Fruit fly (Drosophila melanogaster) Kc167 (cell line): Measurements from ENCODE around the gene CG14143.
"Not testable (repeated sequence)": the region's sequence is repeated elsewhere in the genome, so short reads cannot be mapped to it uniquely, and the experiment has no call there.

Source experiments
- Myc ChIP-seq: fragments of >200 bp; optimal IDR thresholded peaks from 2 replicates; lab custom pipeline; 2017; ENCODE audit warnings: missing external identifiers
- Sin3A ChIP-seq: fragments of >200 bp; optimal IDR thresholded peaks from 2 replicates; lab custom pipeline; 2018; ENCODE audit warnings: missing external identifiers
- h ChIP-seq: fragments of >200 bp; optimal IDR thresholded peaks from 3 replicates; lab custom pipeline; 2018; ENCODE audit warnings: missing external identifiers
- insv ChIP-seq: fragments of >200 bp; optimal IDR thresholded peaks from 3 replicates; lab custom pipeline; 2018; ENCODE audit warnings: missing external identifiers
- psq ChIP-seq: fragments of >200 bp; optimal IDR thresholded peaks from 2 replicates; lab custom pipeline; 2017; ENCODE audit warnings: missing external identifiers
- ttk ChIP-seq: sonication (Bioruptor generic); optimal IDR thresholded peaks from 2 replicates; lab custom pipeline; 2017; ENCODE audit warnings: missing external identifiers

Gene CG14143

DNA sequence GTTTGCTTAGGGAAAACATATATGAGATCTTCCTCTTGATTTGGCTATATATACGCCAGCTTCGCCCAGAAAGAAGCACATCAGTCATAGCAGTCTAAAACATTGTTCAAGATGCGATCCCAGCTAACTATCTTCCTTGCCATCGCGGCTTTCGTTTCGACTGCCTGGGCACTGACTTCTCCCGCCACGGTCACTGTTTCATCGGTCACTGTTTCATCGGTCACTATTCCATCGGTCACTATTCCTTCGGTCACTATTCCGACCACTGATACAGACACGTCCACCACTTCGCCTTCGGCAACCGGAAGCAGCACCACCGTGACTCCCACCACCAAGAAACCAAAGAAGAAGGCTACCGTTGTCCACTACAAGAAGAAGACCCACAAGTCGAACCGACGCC is at the start of gene CG14143:
Gene CG14143 (plus strand): TSS at position 102 of the 400 bp plus-strand sequence.
- TF ChIP-seq h; insv; ttk (lab: Kevin White, UChicago): not testable (repeated sequence)

DNA sequence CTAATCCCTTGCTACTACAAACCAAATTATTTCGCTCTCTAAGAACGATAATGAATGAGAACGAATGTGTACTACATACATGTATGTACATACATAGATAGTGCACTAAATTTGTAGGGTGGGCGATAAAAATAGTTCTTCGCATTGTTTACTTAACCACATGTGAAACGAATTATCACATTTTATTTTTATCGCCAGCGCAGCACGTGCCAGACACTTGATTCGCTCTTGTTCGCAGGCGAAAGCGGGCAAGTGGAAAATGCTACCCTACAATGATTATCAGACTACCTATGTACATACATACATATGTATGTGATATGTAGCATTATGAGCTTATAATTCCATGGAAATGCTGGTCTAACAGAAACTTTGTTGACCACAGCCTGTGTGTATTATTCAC is 49.0 kb upstream of the CG14143 start:
- no peak for TF ChIP-seq insv
- no peak for TF ChIP-seq psq (lab: Kevin White, UChicago)
- TF ChIP-seq Sin3A (lab: Kevin White, UChicago) = no peak
- no peak for TF ChIP-seq ttk (lab: Kevin White, UChicago)
- TF ChIP-seq h = no peak
- TF ChIP-seq Myc (lab: Kevin White, UChicago) = no peak

DNA sequence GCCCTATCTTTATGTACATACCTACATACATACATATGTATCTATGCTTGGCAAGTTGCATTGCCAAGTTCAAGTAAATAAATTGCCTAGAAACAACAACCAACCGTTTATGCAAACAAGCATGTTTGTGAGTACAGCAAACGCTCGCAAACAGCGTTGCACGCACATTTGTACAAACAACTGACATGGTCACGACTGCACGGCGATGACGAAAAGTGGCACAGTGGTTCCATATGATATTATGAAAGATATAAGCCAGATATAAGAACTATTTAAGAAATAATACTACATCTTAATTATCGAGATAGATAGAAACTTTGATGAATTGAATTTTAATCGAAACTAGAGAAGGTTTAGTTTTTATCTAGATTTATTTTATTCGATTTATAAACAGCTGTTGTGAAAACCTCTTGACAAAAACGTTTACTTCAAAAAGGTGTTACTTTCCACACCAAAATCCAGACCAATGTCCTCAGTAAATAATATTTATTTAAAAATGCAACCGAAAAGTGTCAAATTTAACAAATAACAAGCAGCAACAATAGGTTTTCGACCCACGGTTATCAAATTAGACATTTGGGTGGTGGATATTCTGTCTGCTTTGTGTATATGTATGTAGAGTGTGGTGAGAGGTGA is 44.9 kb upstream of the CG14143 start:
- TF ChIP-seq Myc (lab: Kevin White, UChicago) (no peak), h (no peak), Sin3A (lab: Kevin White, UChicago) (no peak), insv (no peak), psq (lab: Kevin White, UChicago) (no peak), ttk (lab: Kevin White, UChicago) (no peak)

DNA sequence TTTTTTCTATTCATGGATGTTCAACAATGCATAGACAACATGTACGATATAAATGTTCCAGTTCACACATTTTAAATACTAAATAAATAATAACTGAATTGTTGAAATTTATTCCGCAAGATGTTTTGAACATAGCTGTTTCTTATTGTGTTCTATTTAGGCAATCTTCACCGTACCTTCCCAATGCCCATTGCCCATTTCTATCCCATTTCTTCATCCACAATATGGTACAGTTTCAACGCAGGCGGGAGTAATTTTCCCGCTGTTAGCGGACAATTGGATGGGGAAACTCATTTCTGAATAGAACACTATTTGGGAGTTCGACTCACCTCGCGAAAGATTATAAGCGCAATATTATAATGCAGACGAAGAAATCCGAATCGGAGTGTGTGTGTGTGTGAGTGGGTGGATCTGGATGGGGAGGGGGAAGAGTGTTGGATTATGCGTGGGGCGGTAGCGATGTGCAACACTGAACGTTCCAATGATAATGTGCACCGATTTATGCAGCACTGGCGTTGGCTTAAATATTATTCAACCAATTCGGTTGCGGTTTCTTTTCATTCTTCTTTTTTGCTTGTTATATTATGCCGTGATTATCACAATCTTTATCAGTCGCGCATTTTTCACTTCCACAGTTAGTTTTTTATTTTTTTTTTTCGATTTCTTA is 42.7 kb upstream of the CG14143 start:
- TF ChIP-seq psq (lab: Kevin White, UChicago) (no peak), h (no peak), Sin3A (lab: Kevin White, UChicago) (no peak)

DNA sequence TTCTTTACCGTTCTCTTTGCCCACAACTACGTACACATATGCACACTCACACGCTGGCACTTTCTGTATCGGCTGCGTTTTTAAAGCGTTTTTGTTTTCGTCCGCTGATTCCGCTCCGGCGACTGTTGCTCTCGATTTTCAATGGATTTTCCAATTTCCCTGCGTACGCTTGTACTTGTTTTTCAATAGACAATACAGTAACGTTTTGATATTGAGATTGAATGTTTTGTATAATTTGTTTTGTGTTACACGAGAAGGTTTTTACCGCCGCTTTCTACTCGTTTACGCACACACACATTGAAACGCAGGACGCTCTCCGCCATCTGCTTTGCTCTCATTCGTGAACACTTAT is 42.2 kb upstream of the CG14143 start:
- TF ChIP-seq insv = no peak
- TF ChIP-seq Myc (lab: Kevin White, UChicago) = no peak
- no peak for TF ChIP-seq ttk (lab: Kevin White, UChicago)
- TF ChIP-seq Sin3A (lab: Kevin White, UChicago) = no peak
- TF ChIP-seq h = no peak
- TF ChIP-seq psq (lab: Kevin White, UChicago) = no peak

DNA sequence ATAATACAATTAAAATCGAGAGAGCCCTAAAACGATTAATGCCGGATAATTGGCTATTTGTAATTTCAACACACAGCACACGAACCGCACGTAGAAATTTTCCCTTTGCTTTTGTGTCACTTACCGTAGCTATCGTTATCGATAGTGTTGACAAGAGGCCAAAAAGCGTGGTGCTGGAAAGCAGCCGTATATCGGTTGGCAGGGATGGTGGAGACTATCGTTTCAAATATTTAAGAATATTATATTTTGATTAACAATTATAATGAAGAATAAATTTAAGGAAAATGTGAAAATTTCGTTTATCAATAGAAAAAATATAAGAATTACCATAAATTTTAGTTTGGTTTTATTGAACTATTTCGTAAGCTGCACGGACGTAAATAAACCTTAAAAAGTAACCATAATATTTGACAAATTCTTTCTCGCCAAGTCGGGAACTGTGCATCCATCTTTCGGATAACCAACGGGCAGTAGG is 41.7 kb upstream of the CG14143 start, which contains the start of gene JIL-1:
Gene JIL-1 (minus strand): TSS at position 148 of the 475 bp plus-strand sequence.
- TF ChIP-seq psq (lab: Kevin White, UChicago) (no peak), Myc (lab: Kevin White, UChicago) (no peak), Sin3A (lab: Kevin White, UChicago) (no peak), ttk (lab: Kevin White, UChicago) (no peak), insv (no peak), h (no peak)

DNA sequence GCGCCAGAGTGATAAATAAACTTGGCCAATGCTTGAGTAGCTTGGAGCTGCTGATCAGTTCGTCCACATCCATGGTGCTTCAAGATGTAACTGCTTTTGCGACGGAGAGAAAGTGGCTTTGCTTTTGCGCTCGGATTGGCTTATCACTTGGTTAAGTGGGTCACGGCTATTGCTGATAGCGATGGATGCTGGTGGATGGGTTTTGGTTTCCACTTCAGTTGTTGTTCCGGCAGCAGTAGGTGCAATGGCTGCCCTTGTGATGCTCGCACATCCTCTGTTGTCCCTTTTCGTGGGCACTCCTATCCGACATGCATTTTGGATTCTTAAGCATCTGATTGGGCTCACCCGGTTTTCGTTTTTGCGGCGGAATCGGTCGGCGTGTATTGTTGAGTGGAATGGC is 40.5 kb upstream of the CG14143 start:
- TF ChIP-seq insv (no peak), ttk (lab: Kevin White, UChicago) (no peak), Sin3A (lab: Kevin White, UChicago) (no peak), psq (lab: Kevin White, UChicago) (no peak), h (no peak), Myc (lab: Kevin White, UChicago) (no peak)

DNA sequence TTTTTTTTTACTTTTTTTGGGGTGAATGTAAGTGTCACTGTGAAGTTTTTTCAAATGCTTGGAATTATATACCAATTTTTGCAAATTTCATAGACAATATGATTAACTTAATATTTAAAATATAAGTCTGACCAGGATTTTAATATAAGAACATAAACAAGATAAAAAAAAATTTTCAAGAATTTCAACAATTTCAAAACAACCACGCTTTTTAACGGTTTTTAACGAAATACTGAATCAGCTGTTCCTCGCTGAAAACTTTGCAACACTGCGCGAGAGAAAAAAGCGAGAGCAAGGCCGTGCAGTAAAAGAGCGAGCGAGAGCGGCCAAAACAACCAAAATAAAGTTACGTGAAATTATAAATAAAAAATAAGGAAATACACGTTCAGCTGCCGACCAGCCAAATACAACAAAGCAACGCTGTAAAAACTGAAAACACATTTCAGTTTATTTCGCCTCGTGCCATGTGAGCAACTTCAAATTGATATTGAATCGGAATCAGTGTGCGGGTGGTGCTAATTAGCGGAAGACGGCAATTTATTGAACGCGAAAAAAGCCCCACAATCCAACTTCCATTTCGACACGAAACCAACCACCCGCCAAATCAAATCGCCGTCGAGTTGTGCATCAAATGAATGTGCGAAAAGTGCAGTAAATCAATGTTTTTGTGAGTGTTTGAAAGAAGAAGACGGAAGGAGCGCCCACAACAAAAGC is 38.4 kb upstream of the CG14143 start, which contains the start of the genes CG46439, Iyd and CG33947:
Gene CG46439 (minus strand): TSS at position 51 of the 714 bp plus-strand sequence.
Gene Iyd (minus strand): TSS at position 51 of the 714 bp plus-strand sequence.
Gene CG33947 (plus strand): TSS at position 302 of the 714 bp plus-strand sequence.
- TF ChIP-seq h = no peak
- no peak for TF ChIP-seq Myc (lab: Kevin White, UChicago)
- TF ChIP-seq Sin3A (lab: Kevin White, UChicago) = no peak
- TF ChIP-seq ttk (lab: Kevin White, UChicago) = no peak
- no peak for TF ChIP-seq psq (lab: Kevin White, UChicago)
- no peak for TF ChIP-seq insv

DNA sequence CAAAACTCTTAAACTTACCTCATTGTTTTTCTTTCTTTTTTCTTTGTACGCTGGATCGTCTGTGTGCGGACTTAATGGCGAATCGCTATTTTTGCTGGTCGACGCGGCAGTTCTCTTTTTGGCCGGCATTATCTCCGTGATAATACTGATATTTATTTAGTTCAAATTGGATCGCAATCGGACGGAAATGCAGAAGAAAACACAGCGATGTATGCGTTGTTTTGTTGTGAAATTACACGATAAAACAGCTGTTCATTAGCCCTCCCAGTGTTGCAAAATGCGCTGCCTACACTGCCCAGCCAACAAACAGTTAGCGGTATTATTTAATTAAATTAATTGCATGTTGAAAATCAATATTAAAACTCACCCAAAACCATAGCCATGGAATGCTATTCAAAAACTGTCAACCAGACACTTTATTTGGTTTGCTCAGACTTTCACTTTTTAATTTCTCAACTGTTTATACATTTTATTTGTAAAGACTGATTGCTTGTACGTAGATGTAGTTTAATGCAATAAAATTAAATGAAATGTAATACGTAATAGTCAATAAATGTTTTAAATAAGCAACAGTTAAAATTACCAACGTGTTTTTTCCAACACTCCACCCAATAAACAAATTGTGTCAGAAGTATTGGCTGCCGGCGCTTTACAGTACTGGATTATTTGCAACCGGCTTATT is 36.7 kb upstream of the CG14143 start, which contains the start of the genes Irbp18 and APP-BP1:
Gene Irbp18 (minus strand): TSS at position 205 of the 682 bp plus-strand sequence.
Gene APP-BP1 (plus strand): TSS at position 431 of the 682 bp plus-strand sequence.
- TF ChIP-seq psq (lab: Kevin White, UChicago) = no peak
- no peak for TF ChIP-seq h
- no peak for TF ChIP-seq Sin3A (lab: Kevin White, UChicago)
- no peak for TF ChIP-seq Myc (lab: Kevin White, UChicago)
- no peak for TF ChIP-seq ttk (lab: Kevin White, UChicago)
- TF ChIP-seq insv = no peak

DNA sequence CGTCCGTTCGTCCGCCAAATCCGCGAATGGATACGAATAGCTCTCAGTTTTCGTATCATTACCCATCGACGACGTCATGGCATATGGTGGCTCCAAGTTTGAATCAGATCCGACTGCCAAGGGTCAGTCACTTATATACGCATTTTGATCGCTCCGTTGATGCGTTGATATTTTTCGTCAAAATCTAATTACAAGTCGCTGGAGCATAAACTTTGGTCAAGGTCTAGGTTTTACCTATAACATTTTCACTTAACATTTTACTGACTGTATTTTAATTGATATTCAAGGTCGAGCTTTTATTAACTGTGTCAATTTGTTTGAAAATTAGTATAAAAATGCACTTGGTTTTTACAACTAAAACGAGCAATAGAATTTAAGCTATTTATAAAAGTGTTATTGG is 33.2 kb upstream of the CG14143 start, which contains the start of gene Elo68beta:
Gene Elo68beta (minus strand): TSS at position 101 of the 400 bp plus-strand sequence.
- TF ChIP-seq Myc (lab: Kevin White, UChicago) = no peak
- no peak for TF ChIP-seq insv
- TF ChIP-seq psq (lab: Kevin White, UChicago) = no peak
- no peak for TF ChIP-seq ttk (lab: Kevin White, UChicago)
- no peak for TF ChIP-seq Sin3A (lab: Kevin White, UChicago)
- TF ChIP-seq h = no peak

DNA sequence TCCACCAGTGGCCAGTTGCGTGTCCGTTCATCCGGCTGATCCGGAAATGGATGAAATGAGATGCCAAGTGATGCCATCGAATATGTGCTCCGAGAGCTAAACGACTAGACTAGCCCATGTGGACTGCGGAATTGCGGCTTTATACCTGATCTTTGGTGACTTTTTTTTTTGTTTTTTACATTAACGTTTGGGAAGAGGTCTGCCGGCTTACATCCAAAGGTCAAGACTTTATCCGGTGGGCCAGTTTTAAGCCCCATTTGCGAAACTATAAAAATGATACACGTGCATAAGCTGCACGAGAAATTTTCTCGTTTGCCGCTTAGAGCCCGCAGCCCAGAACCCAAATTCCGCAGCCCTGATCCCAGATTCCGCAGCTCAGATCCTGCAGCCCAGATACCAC is 31.9 kb upstream of the CG14143 start, which contains the start of gene Elo68alpha:
Gene Elo68alpha (minus strand): TSS at position 101 of the 400 bp plus-strand sequence.
- TF ChIP-seq Myc (lab: Kevin White, UChicago) = no peak
- TF ChIP-seq Sin3A (lab: Kevin White, UChicago) = no peak
- no peak for TF ChIP-seq ttk (lab: Kevin White, UChicago)
- TF ChIP-seq psq (lab: Kevin White, UChicago) = no peak
- TF ChIP-seq insv = no peak
- no peak for TF ChIP-seq h
